Worm (Caenorhabditis elegans): ENCODE data around the gene srx-137.

srx-137 gene

DNA sequence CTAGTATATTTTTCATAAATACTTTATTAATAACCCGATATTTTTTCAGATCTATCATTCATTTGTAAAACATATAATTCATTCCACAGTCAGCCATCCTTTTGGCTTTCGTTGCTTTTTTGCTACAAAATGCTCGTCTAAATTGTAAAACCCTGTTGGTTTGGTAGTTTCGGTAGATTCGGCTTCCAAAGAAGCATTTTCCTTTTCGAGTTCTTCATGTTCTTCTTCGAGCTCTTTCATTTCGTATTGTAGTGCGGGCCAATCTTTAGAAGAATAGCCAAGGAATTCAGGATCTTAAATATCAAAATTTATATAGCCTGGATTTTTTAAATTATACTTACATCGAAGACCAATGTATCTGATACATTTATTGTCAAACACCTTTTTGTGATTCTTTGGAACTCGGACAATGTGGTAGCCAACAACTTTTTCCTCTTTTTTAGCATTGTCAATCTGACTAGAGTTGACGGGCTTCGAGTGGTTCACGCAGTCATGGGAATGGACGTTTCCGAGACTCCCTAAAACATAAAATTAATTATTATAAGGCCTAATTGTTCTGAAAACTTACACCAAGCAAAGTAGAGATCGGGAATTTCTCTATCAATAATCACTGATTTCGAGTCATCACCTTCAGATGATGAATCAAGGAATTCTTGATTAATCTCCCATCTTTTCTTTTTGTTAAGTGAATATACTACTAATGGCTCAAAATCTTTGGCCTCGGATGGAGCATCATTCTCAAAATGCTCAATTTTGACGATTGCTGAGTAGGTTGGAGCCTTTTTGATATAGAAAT is 45.7 kb downstream of the srx-137 start:
- TF ChIP-seq elt-3 (tag; optimal IDR thresholded peaks at IDR 0.05) (no peak), ama-1 (optimal IDR thresholded peaks at IDR 0.05) (peak; percentile 87), nhr-67 (tag; optimal IDR thresholded peaks at IDR 0.05) (no peak), nfya-1 (tag; optimal IDR thresholded peaks at IDR 0.05; ENCODE audit: insufficient read depth) (peak; percentile 12), aly-2 (tag; optimal IDR thresholded peaks at IDR 0.05) (no peak), ztf-4 (tag; optimal IDR thresholded peaks at IDR 0.05) (peak; percentile 24), R02D3.7 (tag; optimal IDR thresholded peaks at IDR 0.05) (no peak), fkh-10 (GFP tag; optimal IDR thresholded peaks at IDR 0.05) (no peak), nhr-43 (tag; optimal IDR thresholded peaks at IDR 0.05; ENCODE audit: poor library complexity, severe bottlenecking) (peak; percentile 65)

DNA sequence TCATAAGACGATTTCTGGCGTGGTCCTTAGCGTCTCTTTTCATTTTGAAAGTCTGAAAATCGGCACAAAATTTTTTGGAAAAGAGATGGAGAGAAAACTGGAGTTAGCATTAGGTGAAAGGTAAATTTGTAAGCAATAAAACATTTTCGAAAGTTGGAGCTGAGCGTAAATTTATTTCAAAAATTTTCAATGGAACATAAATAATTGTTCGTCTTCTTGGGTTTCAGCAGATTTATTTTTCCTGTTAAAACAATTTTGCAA is 46.2 kb downstream of the srx-137 start, which contains the start of gene C06B3.6:
Gene C06B3.6 (minus strand): TSS at position 52 of the 261 bp plus-strand sequence.
- TF ChIP-seq fkh-2 (tag; optimal IDR thresholded peaks at IDR 0.05) = no peak
- TF ChIP-seq ceh-9 (tag; optimal IDR thresholded peaks at IDR 0.05) = no peak
- no peak for TF ChIP-seq unc-39 (tag; optimal IDR thresholded peaks at IDR 0.05)
- no peak for TF ChIP-seq nhr-11 (tag; optimal IDR thresholded peaks at IDR 0.05)
- TF ChIP-seq nhr-28 (tag; optimal IDR thresholded peaks at IDR 0.05) = no peak
- no peak for TF ChIP-seq ceh-28 (tag; optimal IDR thresholded peaks at IDR 0.05)
- TF ChIP-seq egl-27 (tag; optimal IDR thresholded peaks at IDR 0.05) = no peak
- no peak for TF ChIP-seq nhr-12 (tag; optimal IDR thresholded peaks at IDR 0.05)
- no peak for TF ChIP-seq nhr-67 (tag; optimal IDR thresholded peaks at IDR 0.05)
- no peak for TF ChIP-seq aly-2 (tag; optimal IDR thresholded peaks at IDR 0.05)
- TF ChIP-seq lin-15B (tag; optimal IDR thresholded peaks at IDR 0.05) = no peak
- no peak for TF ChIP-seq pha-4 (tag; optimal IDR thresholded peaks at IDR 0.05)

ce11 chrV:13909400-13909799 is 46.8 kb downstream of the srx-137 start, which contains the start of gene C06B3.7:
TSS of gene C06B3.7 (plus strand) at chrV:13909686.
- TF ChIP-seq eor-1 (tag; optimal IDR thresholded peaks at IDR 0.05) (no peak), aly-2 (tag; optimal IDR thresholded peaks at IDR 0.05) (no peak), tbx-2 (tag; optimal IDR thresholded peaks at IDR 0.05) (no peak), elt-3 (tag; optimal IDR thresholded peaks at IDR 0.05) (peak in 1 of 3 experiments; percentile 23), fkh-10 (GFP tag; optimal IDR thresholded peaks at IDR 0.05) (no peak), ztf-4 (tag; optimal IDR thresholded peaks at IDR 0.05) (no peak), lin-15B (tag; optimal IDR thresholded peaks at IDR 0.05) (peak; percentile 27), nhr-11 (tag; optimal IDR thresholded peaks at IDR 0.05) (peak; percentile 27), lsy-12 (tag; optimal IDR thresholded peaks at IDR 0.05) (peak; percentile 16), lin-39 (tag; optimal IDR thresholded peaks at IDR 0.05) (peak; percentile 92), daf-12 (tag; optimal IDR thresholded peaks at IDR 0.05) (no peak), pqm-1 (tag; optimal IDR thresholded peaks at IDR 0.05) (peak; percentile 95), egl-5 (tag; optimal IDR thresholded peaks at IDR 0.05) (peak; percentile 99), nhr-237 (tag; optimal IDR thresholded peaks at IDR 0.05) (no peak), nhr-23 (tag; optimal IDR thresholded peaks at IDR 0.05) (peak; percentile 86), ztf-11 (tag; optimal IDR thresholded peaks at IDR 0.05) (no peak), jun-1 (tag; optimal IDR thresholded peaks at IDR 0.05) (peak; percentile 92), nhr-43 (tag; optimal IDR thresholded peaks at IDR 0.05; ENCODE audit: poor library complexity, severe bottlenecking) (peak; percentile 79), skn-1 (tag; optimal IDR thresholded peaks at IDR 0.05) (peak; percentile 72), pha-4 (tag; optimal IDR thresholded peaks at IDR 0.05) (peak; percentile 94), mdl-1 (tag; optimal IDR thresholded peaks at IDR 0.05) (peak; percentile 75), nhr-28 (tag; optimal IDR thresholded peaks at IDR 0.05) (no peak), sea-2 (GFP tag; optimal IDR thresholded peaks at IDR 0.05) (no peak), snpc-4 (tag; optimal IDR thresholded peaks at IDR 0.05) (no peak), ceh-28 (tag; optimal IDR thresholded peaks at IDR 0.05) (peak; percentile 58), nhr-25 (tag; optimal IDR thresholded peaks at IDR 0.05) (peak; percentile 52), hmg-11 (tag; optimal IDR thresholded peaks at IDR 0.05) (no peak), unc-39 (tag; optimal IDR thresholded peaks at IDR 0.05) (no peak), elt-2 (tag; optimal IDR thresholded peaks at IDR 0.05) (peak; percentile 92), nhr-77 (tag; optimal IDR thresholded peaks at IDR 0.05) (no peak), nfya-1 (tag; optimal IDR thresholded peaks at IDR 0.05; ENCODE audit: insufficient read depth) (peak; percentile 90)

Data from whole organism, L3 larva.